Worm (Caenorhabditis elegans): ENCODE data around the gene C25E10.7.

ce11 chrV:9094060-9094628 lies 43.1 kb upstream of the C25E10.7 start:
- TF ChIP-seq nhr-120 (GFP tag; IDR thresholded peaks at IDR 0.05) = no peak
- TF ChIP-seq snpc-4 (GFP tag; optimal IDR thresholded peaks at IDR 0.05) = no peak
- TF ChIP-seq snpc-4 (tag; optimal IDR thresholded peaks at IDR 0.05) = peak in 1 of 4 experiments; percentile 18
- TF ChIP-seq ztf-26 (tag; optimal IDR thresholded peaks at IDR 0.05) = no peak
- no peak for TF ChIP-seq madf-6 (GFP tag; IDR thresholded peaks at IDR 0.05)
- TF ChIP-seq efl-1 (GFP tag; optimal IDR thresholded peaks at IDR 0.05) = no peak
